Fruit fly (Drosophila melanogaster): Measurements from ENCODE around the gene Miro.

The Miro gene

dm6 chr3R:24025715-24026467 is 12.8 kb downstream of the Miro start (continued):
- no peak for TF ChIP-seq Taf1 (GFP tag; IDR thresholded peaks at IDR 0.05)
- peak; percentile 13 for TF ChIP-seq az2 (GFP tag; optimal IDR thresholded peaks at IDR 0.05)
- TF ChIP-seq CG9797 (GFP tag; optimal IDR thresholded peaks at IDR 0.05), result no peak
- TF ChIP-seq CG18011 (GFP tag; optimal IDR thresholded peaks at IDR 0.05), result no peak
- no peak for TF ChIP-seq stc (GFP tag; IDR thresholded peaks at IDR 0.05)
- no peak for TF ChIP-seq HLH54F (GFP tag; optimal IDR thresholded peaks at IDR 0.05)
- peak in 1 of 2 experiments; percentile 13 for TF ChIP-seq Eip74EF (GFP tag; optimal IDR thresholded peaks at IDR 0.05)
- TF ChIP-seq lilli (GFP tag; optimal IDR thresholded peaks at IDR 0.05), result peak; percentile 42
- TF ChIP-seq CG7556 (GFP tag; optimal IDR thresholded peaks at IDR 0.05), result no peak
- TF ChIP-seq Camta (GFP tag; optimal IDR thresholded peaks at IDR 0.05), result peak; percentile 35
- TF ChIP-seq lov (optimal IDR thresholded peaks at IDR 0.05), result no peak
- TF ChIP-seq lov (GFP tag; IDR thresholded peaks at IDR 0.05), result no peak
- TF ChIP-seq Lpt (GFP tag; optimal IDR thresholded peaks at IDR 0.05), result no peak
- TF ChIP-seq Xrp1 (GFP tag; IDR thresholded peaks at IDR 0.05), result peak; percentile 55; the same call in 1 of the 2 replicates
- no peak for TF ChIP-seq hb (GFP tag; IDR thresholded peaks at IDR 0.05; ENCODE audit: partially characterized antibody)
- TF ChIP-seq CG3726 (GFP tag; IDR thresholded peaks at IDR 0.05), result no peak
- TF ChIP-seq tio (GFP tag; optimal IDR thresholded peaks at IDR 0.05), result peak; percentile 6
- TF ChIP-seq CG17385 (GFP tag; optimal IDR thresholded peaks at IDR 0.05), result peak; percentile 2
- TF ChIP-seq C15 (GFP tag; IDR thresholded peaks at IDR 0.05), result no peak
- peak; percentile 23 for TF ChIP-seq CG7786 (GFP tag; optimal IDR thresholded peaks at IDR 0.05)
- no peak for TF ChIP-seq mirr (GFP tag; optimal IDR thresholded peaks at IDR 0.05)
- TF ChIP-seq Nf-YC (tag; optimal IDR thresholded peaks at IDR 0.05), result no peak
- TF ChIP-seq Chrac-16 (GFP tag; optimal IDR thresholded peaks at IDR 0.05), result peak; percentile 18
- no peak for TF ChIP-seq gcm (GFP tag; optimal IDR thresholded peaks at IDR 0.05)
- TF ChIP-seq CG14667 (GFP tag; IDR thresholded peaks at IDR 0.05), result no peak
- no peak for TF ChIP-seq CG17186 (GFP tag; optimal IDR thresholded peaks at IDR 0.05)
- peak; percentile 34 for TF ChIP-seq Atf3 (GFP tag; optimal IDR thresholded peaks at IDR 0.05)
- TF ChIP-seq CG15601 (tag; optimal IDR thresholded peaks at IDR 0.05), result no peak
- no peak for TF ChIP-seq pan (optimal IDR thresholded peaks at IDR 0.05)
- peak in 1 of 2 experiments; percentile 62 for TF ChIP-seq pan (GFP tag; optimal IDR thresholded peaks at IDR 0.05 in 1 of 2, IDR thresholded peaks at IDR 0.05 in 1 of 2)
- no peak for TF ChIP-seq Scr (GFP tag; IDR thresholded peaks at IDR 0.05; ENCODE audit: partially characterized antibody)
- TF ChIP-seq Ssrp (tag; optimal IDR thresholded peaks at IDR 0.05), result peak; percentile 29
- TF ChIP-seq dmrt99B (tag; optimal IDR thresholded peaks at IDR 0.05), result peak; percentile 54
- peak; percentile 40 for TF ChIP-seq Oli (tag; optimal IDR thresholded peaks at IDR 0.05)
- peak; percentile 13 for TF ChIP-seq CG18619 (GFP tag; optimal IDR thresholded peaks at IDR 0.05)
- peak; percentile 11 for TF ChIP-seq mam (GFP tag; optimal IDR thresholded peaks at IDR 0.05)
- TF ChIP-seq Med (GFP tag), result peak; percentile 83
- TF ChIP-seq dysf (GFP tag; IDR thresholded peaks at IDR 0.05), result peak; percentile 59; the same call in 2 of the 3 replicates
- peak; percentile 47 for TF ChIP-seq CG8924 (tag; optimal IDR thresholded peaks at IDR 0.05)
- TF ChIP-seq zf30C (GFP tag; optimal IDR thresholded peaks at IDR 0.05), result no peak
- no peak for TF ChIP-seq CG2116 (GFP tag; optimal IDR thresholded peaks at IDR 0.05)
- TF ChIP-seq CG18262 (tag; optimal IDR thresholded peaks at IDR 0.05), result peak; percentile 52
- TF ChIP-seq cwo (GFP tag; optimal IDR thresholded peaks at IDR 0.05), result no peak
- TF ChIP-seq onecut (GFP tag; IDR thresholded peaks at IDR 0.05), result no peak
- no peak for TF ChIP-seq tna (GFP tag; IDR thresholded peaks at IDR 0.05; ENCODE audit: partially characterized antibody)
- TF ChIP-seq rib (GFP tag; IDR thresholded peaks at IDR 0.05), result no peak
- TF ChIP-seq Bteb2 (GFP tag; optimal IDR thresholded peaks at IDR 0.05), result no peak
- TF ChIP-seq sr (GFP tag; IDR thresholded peaks at IDR 0.05), result peak; percentile 67; the same call in 2 of the 3 replicates
- no peak for TF ChIP-seq HmgD (GFP tag; optimal IDR thresholded peaks at IDR 0.05)
- TF ChIP-seq sisA (GFP tag; IDR thresholded peaks at IDR 0.05), result no peak

Data from whole organism, embryonic.